Worm (Caenorhabditis elegans) whole organism, L1 larva: ENCODE measurements around the gene C37C3.1.

ENCODE experiments used
- elt-3 ChIP-seq, 6 experiments: fragments of 150-350 bp in 1 of 6; sonication (generic microtip); optimal IDR thresholded peaks; 2 replicates each; lab custom pipeline; 2017 to 2018; ENCODE audit warnings: missing biosample characterization in 6 of 6, missing genetic modification characterization in 6 of 6, inconsistent platforms in 1 of 6
- nhr-47 ChIP-seq: sonication (generic microtip); optimal IDR thresholded peaks from 2 replicates; lab custom pipeline; 2016; ENCODE audit warnings: mild to moderate bottlenecking, missing genetic modification characterization, moderate library complexity, missing compliant biosample characterization
- nhr-71 ChIP-seq: sonication (generic microtip); optimal IDR thresholded peaks from 2 replicates; lab custom pipeline; 2016; ENCODE audit warnings: mild to moderate bottlenecking, missing genetic modification characterization, moderate library complexity, missing compliant biosample characterization
- pag-3 ChIP-seq: sonication (generic microtip); optimal IDR thresholded peaks from 2 replicates; lab custom pipeline; 2017; ENCODE audit warnings: missing genetic modification characterization, mild to moderate bottlenecking, missing compliant biosample characterization, antibody characterized with exemption, borderline replicate concordance; ENCODE audit not compliant: insufficient read depth
- swsn-7 ChIP-seq: sonication (generic microtip); optimal IDR thresholded peaks from 2 replicates; lab custom pipeline; 2016; ENCODE audit warnings: missing genetic modification characterization, missing compliant biosample characterization
- zip-4 ChIP-seq: fragments of 200-800 bp; sonication (Bioruptor generic); optimal IDR thresholded peaks from 2 replicates; lab custom pipeline; 2018; ENCODE audit warnings: mild to moderate bottlenecking, missing genetic modification characterization, moderate library complexity, missing compliant biosample characterization

- TF ChIP-seq elt-3 (tag; optimal IDR thresholded peaks at IDR 0.05; lab: Kevin White, UChicago) (no peak), nhr-71 (tag; lab: Kevin White, UChicago) (no peak), zip-4 (GFP tag; lab: Kevin White, UChicago) (no peak), swsn-7 (no peak), nhr-47 (no peak), pag-3 (no peak)
Observed at ce11 chrV:7876881-7877475, 19.2 kb downstream of the C37C3.1 start, which contains the start of gene F40A3.3.
